Worm (Caenorhabditis elegans) whole organism, midembryonic: ENCODE data around the gene aat-8.
A peak's percentile ranks its signal among the peaks of the same experiment; 100 is the strongest.

Source experiments
- flt-1 ChIP-seq: fragments of 200-800 bp; sonication (Bioruptor generic); IDR thresholded peaks from 2 replicates; pipeline ENCODE4 v1.3.6; 2022; ENCODE audit warnings: missing genetic modification characterization, missing compliant biosample characterization
- klf-2 ChIP-seq: fragments of 200-800 bp; sonication (Bioruptor generic); conservative IDR thresholded peaks from 2 replicates; pipeline ENCODE4 v1.3.6; 2022; ENCODE audit warnings: missing genetic modification reagents, missing genetic modification characterization, missing compliant biosample characterization
- med-1 ChIP-seq: sonication (generic microtip); optimal IDR thresholded peaks from 2 replicates; lab custom pipeline; 2017; ENCODE audit warnings: missing genetic modification characterization, mild to moderate bottlenecking, missing compliant biosample characterization, antibody characterized with exemption, missing genetic modification reagents; ENCODE audit not compliant: insufficient read depth
- ref-1 ChIP-seq: fragments of 200-800 bp; sonication (Bioruptor generic); conservative IDR thresholded peaks from 2 replicates; pipeline ENCODE4 v1.3.6; 2022; ENCODE audit warnings: missing genetic modification reagents, missing genetic modification characterization, missing compliant biosample characterization
- ztf-23 ChIP-seq: fragments of 200-800 bp; sonication (Bioruptor generic); IDR thresholded peaks from 2 replicates; pipeline ENCODE4 v1.3.6; 2022; ENCODE audit warnings: missing genetic modification reagents, missing genetic modification characterization, missing compliant biosample characterization

DNA sequence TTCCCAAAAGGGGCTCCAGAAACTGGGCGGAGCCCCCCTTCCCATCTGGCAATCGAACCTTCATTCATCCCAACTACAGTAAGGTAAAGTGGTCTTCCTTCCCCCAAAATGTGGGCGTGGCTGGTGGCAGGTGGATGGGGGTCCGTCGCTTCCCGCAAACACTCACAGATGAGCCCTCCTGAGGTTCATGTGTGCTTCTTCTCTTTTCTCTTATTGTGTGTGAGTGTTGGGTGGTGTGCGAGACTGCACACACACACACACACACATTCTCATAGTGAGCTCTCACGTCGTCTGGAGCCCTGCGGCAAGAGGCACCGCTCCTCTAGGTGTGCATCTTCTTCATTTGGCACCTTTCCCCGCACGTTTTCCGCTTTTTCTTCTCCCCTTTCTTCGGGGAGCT lies 10.2 kb downstream of the aat-8 start:
- TF ChIP-seq klf-2 (GFP tag; lab: Robert Waterston, UW) = no peak
- 0 out of 2 replicates have a peak, but pooled peaks have one; percentile 28 for TF ChIP-seq ztf-23
- no peak for TF ChIP-seq ref-1
- TF ChIP-seq med-1 = no peak
- TF ChIP-seq flt-1 = no peak
